Worm (Caenorhabditis elegans) whole organism, mixed stage, embryonic: ENCODE results near the gene C54E4.5.

ENCODE experiments used
- snpc-4 ChIP-seq: fragments of 150-350 bp; optimal IDR thresholded peaks from 2 replicates; lab custom pipeline; 2014; ENCODE audit warnings: missing biosample characterization, missing genetic modification characterization
- unc-120 ChIP-seq: sonication (generic microtip); optimal IDR thresholded peaks from 2 replicates; lab custom pipeline; 2017; ENCODE audit warnings: missing genetic modification characterization, missing compliant biosample characterization; ENCODE audit not compliant: poor library complexity, severe bottlenecking

ce11 chrIV:2159069-2159468 lies 10.0 kb upstream of the C54E4.5 start, which contains the start of gene gcy-37:
- TF ChIP-seq unc-120 (tag; lab: Kevin White, UChicago) (no peak), snpc-4 (tag; lab: Kevin White, UChicago) (no peak)
